Fruit fly (Drosophila melanogaster): ENCODE results near the gene Rala.
A peak's percentile ranks its signal among the peaks of the same experiment; 100 is the strongest.

Rala gene

DNA sequence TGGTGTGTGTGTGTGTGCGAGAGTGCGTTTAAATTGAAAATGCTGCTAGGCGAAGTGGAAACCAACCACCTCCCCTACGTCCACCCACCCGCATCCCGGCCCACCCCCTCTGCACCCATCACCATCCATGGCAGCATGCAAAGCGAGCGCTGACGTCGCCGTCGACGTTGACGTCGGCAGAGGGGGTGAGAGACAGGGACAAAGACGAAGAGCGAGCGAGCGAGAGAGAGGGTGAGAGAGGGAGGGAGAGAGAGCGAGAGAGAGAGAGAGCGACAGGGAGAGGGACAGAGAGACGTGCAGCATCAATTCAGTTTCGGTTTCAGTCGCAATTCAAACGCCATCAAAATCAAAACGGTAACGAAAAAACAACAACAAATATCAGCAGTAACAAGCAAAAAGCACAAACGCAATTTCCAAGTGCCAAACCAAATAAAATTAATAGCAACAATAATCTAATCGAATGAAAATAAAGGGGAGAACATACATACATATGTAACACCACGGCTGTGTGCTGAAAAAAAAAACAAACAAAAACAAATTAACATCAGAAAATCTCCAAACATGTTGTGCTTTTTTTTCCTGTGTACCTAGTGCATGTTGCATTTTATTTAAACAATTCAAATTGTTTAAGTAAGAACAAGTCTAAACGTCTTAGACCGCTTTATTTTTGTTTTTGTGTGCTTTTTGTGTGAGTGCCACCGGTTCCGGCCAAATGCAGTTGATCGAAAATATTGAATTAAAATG is 29.5 kb upstream of the Rala start (continued):
- no peak for TF ChIP-seq CG12155 (GFP tag; optimal IDR thresholded peaks at IDR 0.05)
- TF ChIP-seq CG6813 (GFP tag; optimal IDR thresholded peaks at IDR 0.05), result no peak
- TF ChIP-seq abd-A (tag; optimal IDR thresholded peaks at IDR 0.05), result peak; percentile 65
- TF ChIP-seq caup (GFP tag; optimal IDR thresholded peaks at IDR 0.05; ENCODE audit: severe bottlenecking), result no peak
- TF ChIP-seq dpn (GFP tag; optimal IDR thresholded peaks at IDR 0.05), result no peak
- TF ChIP-seq salm (tag; optimal IDR thresholded peaks at IDR 0.05), result no peak
- TF ChIP-seq Vsx1 (GFP tag; optimal IDR thresholded peaks at IDR 0.05), result no peak
- no peak for TF ChIP-seq CG6654 (GFP tag; optimal IDR thresholded peaks at IDR 0.05)
- peak; percentile 65 for TF ChIP-seq sens (GFP tag)
- TF ChIP-seq bab2 (GFP tag; optimal IDR thresholded peaks at IDR 0.05), result no peak
- no peak for TF ChIP-seq btn (GFP tag; optimal IDR thresholded peaks at IDR 0.05)
- TF ChIP-seq CG17802 (tag; optimal IDR thresholded peaks at IDR 0.05), result no peak
- no peak for TF ChIP-seq onecut (GFP tag; IDR thresholded peaks at IDR 0.05)
- TF ChIP-seq CG10366 (GFP tag; IDR thresholded peaks at IDR 0.05), result no peak
- no peak for TF ChIP-seq mirr (GFP tag; optimal IDR thresholded peaks at IDR 0.05)
- peak; percentile 94 for TF ChIP-seq CG1832 (GFP tag; optimal IDR thresholded peaks at IDR 0.05)
- no peak for TF ChIP-seq CG14667 (GFP tag; IDR thresholded peaks at IDR 0.05)
- no peak for TF ChIP-seq phol (tag; optimal IDR thresholded peaks at IDR 0.05)
- TF ChIP-seq CoRest (tag; optimal IDR thresholded peaks at IDR 0.05), result no peak
- TF ChIP-seq CG8290 (GFP tag; optimal IDR thresholded peaks at IDR 0.05), result no peak
- peak in 1 of 2 experiments; percentile 12 for TF ChIP-seq CG8290 (tag; optimal IDR thresholded peaks at IDR 0.05)
- no peak for TF ChIP-seq D19B (GFP tag; optimal IDR thresholded peaks at IDR 0.05)
- TF ChIP-seq CG14860 (GFP tag; IDR thresholded peaks at IDR 0.05; ENCODE audit: partially characterized antibody), result no peak
- TF ChIP-seq CG7357 (GFP tag; IDR thresholded peaks at IDR 0.05), result no peak
- no peak for TF ChIP-seq CG6689 (GFP tag; IDR thresholded peaks at IDR 0.05)
- no peak for TF ChIP-seq CG6791 (GFP tag; IDR thresholded peaks at IDR 0.05; ENCODE audit: partially characterized antibody)
- TF ChIP-seq gro (GFP tag; optimal IDR thresholded peaks at IDR 0.05), result no peak
- 0 out of 2 replicates have a peak, but pooled peaks have one; percentile 52 for TF ChIP-seq chm (GFP tag; IDR thresholded peaks at IDR 0.05)
- TF ChIP-seq HLH54F (GFP tag; optimal IDR thresholded peaks at IDR 0.05), result no peak
- no peak for TF ChIP-seq org-1 (GFP tag; optimal IDR thresholded peaks at IDR 0.05)
- no peak for TF ChIP-seq fd64A (GFP tag; optimal IDR thresholded peaks at IDR 0.05)
- no peak for TF ChIP-seq CG7928 (GFP tag; optimal IDR thresholded peaks at IDR 0.05)
- no peak for TF ChIP-seq Ets65A (GFP tag)
- TF ChIP-seq gcm2 (GFP tag; optimal IDR thresholded peaks at IDR 0.05), result no peak
- no peak for TF ChIP-seq CG9727 (GFP tag; optimal IDR thresholded peaks at IDR 0.05)
- TF ChIP-seq Rx (GFP tag; IDR thresholded peaks at IDR 0.05), result no peak
- no peak for TF ChIP-seq al (GFP tag; IDR thresholded peaks at IDR 0.05)
- no peak for TF ChIP-seq Poxn (GFP tag; IDR thresholded peaks at IDR 0.05)
- TF ChIP-seq NC2α (GFP tag; optimal IDR thresholded peaks at IDR 0.05), result no peak
- no peak for TF ChIP-seq CG6272 (GFP tag; IDR thresholded peaks at IDR 0.05)
- TF ChIP-seq wdn (GFP tag; IDR thresholded peaks at IDR 0.05), result no peak
- TF ChIP-seq cg (GFP tag; optimal IDR thresholded peaks at IDR 0.05), result peak; percentile 84
- TF ChIP-seq CG1233 (GFP tag; optimal IDR thresholded peaks at IDR 0.05), result no peak
- no peak for TF ChIP-seq vnd (GFP tag; IDR thresholded peaks at IDR 0.05; ENCODE audit: partially characterized antibody)
- no peak for TF ChIP-seq CG3065 (GFP tag; optimal IDR thresholded peaks at IDR 0.05)
- TF ChIP-seq seq (GFP tag; IDR thresholded peaks at IDR 0.05), result peak; percentile 18; the same call in 1 of the 2 replicates
- TF ChIP-seq CG2875 (GFP tag; optimal IDR thresholded peaks at IDR 0.05), result no peak
- TF ChIP-seq CG34376 (GFP tag; optimal IDR thresholded peaks at IDR 0.05), result no peak
- no peak for TF ChIP-seq ap (GFP tag; IDR thresholded peaks at IDR 0.05)
- TF ChIP-seq eve (GFP tag; optimal IDR thresholded peaks at IDR 0.05), result peak in 1 of 2 experiments; percentile 54
- no peak for TF ChIP-seq CG3995 (GFP tag; optimal IDR thresholded peaks at IDR 0.05)
